Fruit fly (Drosophila melanogaster) whole organism, adult: ENCODE measurements around the gene HIP.

Experiments used
- CG11617 ChIP-seq: fragments of 200-800 bp; sonication (Bioruptor generic); optimal IDR thresholded peaks from 2 replicates; lab custom pipeline; 2017; ENCODE audit warnings: mild to moderate bottlenecking, missing biosample characterization, missing genetic modification reagents, missing genetic modification characterization
- CG12768 ChIP-seq: fragments of 200-800 bp; sonication (Bioruptor generic); optimal IDR thresholded peaks from 2 replicates; lab custom pipeline; 2017; ENCODE audit warnings: missing biosample characterization, missing genetic modification characterization, mild to moderate bottlenecking, moderate library complexity, missing genetic modification reagents
- CG14711 ChIP-seq: fragments of 200-800 bp; sonication (Bioruptor generic); optimal IDR thresholded peaks from 2 replicates; lab custom pipeline; 2018; ENCODE audit warnings: missing biosample characterization, mild to moderate bottlenecking, missing genetic modification characterization, moderate library complexity
- CG33017 ChIP-seq: fragments of 200-800 bp; sonication (Bioruptor generic); optimal IDR thresholded peaks from 2 replicates; lab custom pipeline; 2018; ENCODE audit warnings: missing biosample characterization, mild to moderate bottlenecking, missing genetic modification characterization, moderate library complexity
- Clk ChIP-seq: fragments of 200-800 bp; sonication (Bioruptor generic); optimal IDR thresholded peaks from 2 replicates; lab custom pipeline; 2017; ENCODE audit warnings: missing biosample characterization, missing genetic modification characterization
- Crg-1 ChIP-seq: fragments of 200-800 bp; sonication (Bioruptor generic); optimal IDR thresholded peaks from 2 replicates; lab custom pipeline; 2016; ENCODE audit warnings: missing biosample characterization, missing genetic modification characterization
- Hr96 ChIP-seq: fragments of 200-800 bp; sonication (Bioruptor generic); optimal IDR thresholded peaks from 2 replicates; lab custom pipeline; 2016; ENCODE audit warnings: missing biosample characterization, missing genetic modification characterization
- Mnt ChIP-seq: fragments of 200-800 bp; sonication (Bioruptor generic); optimal IDR thresholded peaks from 2 replicates; lab custom pipeline; 2016; ENCODE audit warnings: missing biosample characterization, mild to moderate bottlenecking, missing genetic modification characterization
- bab1 ChIP-seq: fragments of 200-800 bp; sonication (Bioruptor generic); optimal IDR thresholded peaks from 3 replicates; lab custom pipeline; 2019; ENCODE audit warnings: missing biosample characterization, mild to moderate bottlenecking, missing genetic modification characterization, moderate library complexity
- cic ChIP-seq: fragments of 200-800 bp; sonication (Bioruptor generic); optimal IDR thresholded peaks from 2 replicates; lab custom pipeline; 2017; ENCODE audit warnings: missing biosample characterization, mild to moderate bottlenecking, missing genetic modification characterization, moderate library complexity
- kay ChIP-seq: fragments of 200-800 bp; sonication (Bioruptor generic); peaks from one replicate; lab custom pipeline; 2016; ENCODE audit warnings: missing biosample characterization, missing genetic modification characterization, borderline replicate concordance
- ovo ChIP-seq: fragments of 200-800 bp; sonication (Bioruptor generic); optimal IDR thresholded peaks from 2 replicates; lab custom pipeline; 2016; ENCODE audit warnings: missing biosample characterization, missing genetic modification characterization
- pad ChIP-seq: fragments of 200-800 bp; sonication (Bioruptor generic); optimal IDR thresholded peaks from 3 replicates; lab custom pipeline; 2017; ENCODE audit warnings: missing biosample characterization, missing genetic modification characterization, mild to moderate bottlenecking, moderate library complexity, missing genetic modification reagents
- tj ChIP-seq: fragments of 200-800 bp; sonication (Bioruptor generic); optimal IDR thresholded peaks from 3 replicates; lab custom pipeline; 2017; ENCODE audit warnings: missing biosample characterization, mild to moderate bottlenecking, missing genetic modification characterization, moderate library complexity

HIP gene

dm6 chrX:3840962-3841361 lies 42.0 kb downstream of the HIP start:
- TF ChIP-seq tj (GFP tag; lab: Kevin White, UChicago), result no peak
- TF ChIP-seq Crg-1, result no peak

DNA sequence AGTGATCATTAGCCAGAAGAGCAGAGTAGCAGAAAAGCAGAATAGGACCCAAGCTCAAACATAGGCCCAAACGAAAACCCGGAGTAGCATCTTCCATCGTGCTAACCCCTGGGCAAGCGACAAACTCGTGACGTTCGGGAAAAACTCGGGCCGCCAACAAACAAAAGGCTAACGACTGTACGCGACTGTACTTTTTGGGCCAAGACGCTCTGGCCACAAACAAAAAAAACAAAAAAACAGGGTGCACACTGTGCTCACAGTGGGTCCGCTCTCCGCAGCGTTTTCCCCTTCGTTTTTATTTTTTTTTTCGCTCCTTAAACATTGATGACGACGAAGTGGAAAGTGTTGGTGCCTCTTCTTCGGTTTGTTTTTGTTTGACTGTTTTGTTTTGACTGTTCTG lies 43.9 kb downstream of the HIP start:
- TF ChIP-seq CG33017 (no peak), Hr96 (no peak), CG12768 (GFP tag; lab: Kevin White, UChicago) (no peak), ovo (no peak), Clk (GFP tag; lab: Kevin White, UChicago) (no peak), CG11617 (GFP tag; lab: Kevin White, UChicago) (no peak), CG14711 (tag; lab: Kevin White, UChicago) (no peak), pad (no peak)

dm6 chrX:3845340-3846161 lies 46.6 kb downstream of the HIP start:
- no peak for TF ChIP-seq CG12768 (GFP tag; lab: Kevin White, UChicago)
- no peak for TF ChIP-seq CG11617 (GFP tag; lab: Kevin White, UChicago)
- no peak for TF ChIP-seq ovo
- TF ChIP-seq CG33017, result no peak
- TF ChIP-seq kay (GFP tag; lab: Kevin White, UChicago), result no peak
- TF ChIP-seq Hr96, result no peak
- no peak for TF ChIP-seq cic (GFP tag; lab: Kevin White, UChicago)
- TF ChIP-seq pad, result peak; percentile 51
- no peak for TF ChIP-seq Clk (GFP tag; lab: Kevin White, UChicago)
- TF ChIP-seq tj (GFP tag; lab: Kevin White, UChicago), result peak; percentile 65
- no peak for TF ChIP-seq bab1 (GFP tag; lab: Kevin White, UChicago)

DNA sequence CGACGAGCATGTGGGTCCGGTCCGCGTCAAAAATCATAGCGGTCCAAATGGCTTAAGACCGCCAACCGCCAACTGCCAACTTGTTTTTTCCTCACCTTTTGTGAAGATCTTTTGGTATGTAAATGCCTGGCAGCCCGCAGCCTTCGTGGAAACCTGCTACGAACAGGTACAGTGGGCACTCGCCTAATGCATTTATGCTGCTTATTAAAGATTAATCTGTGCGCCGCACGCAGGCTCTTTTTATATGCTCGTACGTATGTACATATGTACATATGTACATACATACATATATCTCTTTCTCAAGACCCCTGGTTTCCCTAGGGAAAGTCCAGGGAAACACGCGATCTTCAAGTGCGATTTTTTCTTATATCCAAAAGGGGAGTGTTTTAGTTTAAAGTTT lies 47.4 kb downstream of the HIP start:
- TF ChIP-seq tj (GFP tag; lab: Kevin White, UChicago) (no peak), pad (no peak), ovo (no peak), Hr96 (no peak), cic (GFP tag; lab: Kevin White, UChicago) (no peak), kay (GFP tag; lab: Kevin White, UChicago) (no peak)

DNA sequence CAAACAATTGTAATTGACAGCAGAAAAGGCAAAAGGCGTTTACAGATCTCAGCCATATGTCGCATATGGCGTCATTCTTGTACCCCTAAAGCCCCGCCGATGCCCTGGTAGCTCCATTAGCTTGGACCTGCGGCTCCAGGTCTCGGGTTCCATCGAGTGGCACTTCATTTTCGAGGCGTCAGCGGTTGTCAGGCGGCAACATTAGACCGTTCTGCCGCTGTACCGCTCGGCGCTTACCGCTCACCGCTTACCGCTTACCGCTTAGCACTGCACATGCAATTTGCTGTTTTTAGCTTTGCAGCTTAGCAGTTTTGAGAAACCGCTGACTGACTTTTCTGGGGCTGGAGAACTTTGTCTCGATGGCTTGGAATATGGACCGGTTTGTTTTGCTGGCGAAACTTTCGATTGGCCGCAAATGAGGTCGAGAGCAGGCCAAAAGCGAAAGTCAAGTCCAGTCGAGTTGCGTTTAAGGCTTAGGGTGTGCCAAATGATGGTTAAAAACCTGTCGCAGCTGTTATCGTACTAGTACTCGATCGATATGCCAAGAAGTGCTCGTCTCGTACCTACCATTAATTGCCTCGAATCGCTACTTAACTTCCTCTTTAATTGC lies 50.6 kb downstream of the HIP start:
- TF ChIP-seq pad (no peak), tj (GFP tag; lab: Kevin White, UChicago) (peak; percentile 96), Mnt (GFP tag; lab: Kevin White, UChicago) (no peak)
